Worm (Caenorhabditis elegans) whole organism, mixed stage, embryonic: ENCODE data around the gene K02E10.5.

Experiments
- M03D4.4 ChIP-seq: sonication (generic microtip); optimal IDR thresholded peaks from 2 replicates; lab custom pipeline; 2017; ENCODE audit warnings: mild to moderate bottlenecking, missing genetic modification characterization, missing compliant biosample characterization
- bed-3 ChIP-seq: fragments of 200-800 bp; sonication (Bioruptor generic); optimal IDR thresholded peaks from 3 replicates; lab custom pipeline; 2018; ENCODE audit warnings: mild to moderate bottlenecking, missing genetic modification characterization, moderate library complexity, missing compliant biosample characterization
- blmp-1 ChIP-seq: fragments of 150-350 bp; optimal IDR thresholded peaks from 2 replicates; lab custom pipeline; 2014; ENCODE audit warnings: missing biosample characterization, missing genetic modification characterization
- ceh-39 ChIP-seq: fragments of 150-350 bp; optimal IDR thresholded peaks from 2 replicates; lab custom pipeline; 2014; ENCODE audit warnings: missing biosample characterization, missing genetic modification characterization
- ceh-43 ChIP-seq: fragments of 200-800 bp; sonication (Bioruptor generic); optimal IDR thresholded peaks from 2 replicates; lab custom pipeline; 2018; ENCODE audit warnings: mild to moderate bottlenecking, missing genetic modification characterization, moderate library complexity, missing compliant biosample characterization
- ceh-83 ChIP-seq: fragments of 200-800 bp; sonication (Bioruptor generic); optimal IDR thresholded peaks from 2 replicates; lab custom pipeline; 2018; ENCODE audit warnings: mild to moderate bottlenecking, missing genetic modification characterization, missing compliant biosample characterization
- ces-1 ChIP-seq: fragments of 150-350 bp; optimal IDR thresholded peaks from 2 replicates; lab custom pipeline; 2014; ENCODE audit warnings: missing biosample characterization, missing genetic modification reagents, missing genetic modification characterization
- cnd-1 ChIP-seq: fragments of 200-800 bp; sonication (Bioruptor generic); optimal IDR thresholded peaks from 2 replicates; lab custom pipeline; 2018; ENCODE audit warnings: mild to moderate bottlenecking, missing genetic modification characterization, missing compliant biosample characterization
- drap-1 ChIP-seq: fragments of 200-800 bp; sonication (Bioruptor generic); optimal IDR thresholded peaks from 3 replicates; lab custom pipeline; 2018; ENCODE audit warnings: mild to moderate bottlenecking, missing genetic modification characterization, missing compliant biosample characterization
- elt-1 ChIP-seq: sonication (generic microtip); optimal IDR thresholded peaks from 2 replicates; lab custom pipeline; 2017; ENCODE audit warnings: missing genetic modification characterization, mild to moderate bottlenecking, missing compliant biosample characterization, antibody characterized with exemption, moderate library complexity, borderline replicate concordance; ENCODE audit not compliant: insufficient read depth
- elt-3 ChIP-seq: fragments of 150-350 bp; optimal IDR thresholded peaks from 2 replicates; lab custom pipeline; 2014; ENCODE audit warnings: missing biosample characterization, missing genetic modification characterization
- flh-1 ChIP-seq: fragments of 200-800 bp; sonication (Bioruptor generic); optimal IDR thresholded peaks from 2 replicates; lab custom pipeline; 2018; ENCODE audit warnings: mild to moderate bottlenecking, missing genetic modification characterization, moderate library complexity, missing compliant biosample characterization
- hlh-1 ChIP-seq: fragments of 150-350 bp; optimal IDR thresholded peaks from 2 replicates; lab custom pipeline; 2014; ENCODE audit warnings: missing biosample characterization, missing genetic modification reagents, missing genetic modification characterization
- lin-13 ChIP-seq: fragments of 150-350 bp; optimal IDR thresholded peaks from 2 replicates; lab custom pipeline; 2014; ENCODE audit warnings: missing biosample characterization, missing genetic modification characterization
- lin-32 ChIP-seq: fragments of 200-800 bp; sonication (Bioruptor generic); optimal IDR thresholded peaks from 2 replicates; lab custom pipeline; 2018; ENCODE audit warnings: mild to moderate bottlenecking, missing genetic modification characterization, missing compliant biosample characterization
- lsy-2 ChIP-seq: fragments of 150-350 bp; optimal IDR thresholded peaks from 2 replicates; lab custom pipeline; 2014; ENCODE audit warnings: missing biosample characterization, missing genetic modification characterization
- mab-5 ChIP-seq: fragments of 150-350 bp; optimal IDR thresholded peaks from 2 replicates; lab custom pipeline; 2014; ENCODE audit warnings: missing biosample characterization, missing genetic modification characterization
- mep-1 ChIP-seq: fragments of 150-350 bp; optimal IDR thresholded peaks from 2 replicates; lab custom pipeline; 2017; ENCODE audit warnings: missing biosample characterization, missing genetic modification reagents, missing genetic modification characterization, inconsistent platforms
- mls-2 ChIP-seq: sonication (generic microtip); optimal IDR thresholded peaks from 2 replicates; lab custom pipeline; 2016; ENCODE audit warnings: mild to moderate bottlenecking, missing genetic modification characterization, moderate library complexity, missing compliant biosample characterization
- nhr-12 ChIP-seq: fragments of 150-350 bp; optimal IDR thresholded peaks from 2 replicates; lab custom pipeline; 2014; ENCODE audit warnings: missing biosample characterization, missing genetic modification characterization
- nhr-2 ChIP-seq: fragments of 150-350 bp; optimal IDR thresholded peaks from 2 replicates; lab custom pipeline; 2014; ENCODE audit warnings: missing biosample characterization, missing genetic modification characterization
- nhr-28 ChIP-seq: fragments of 150-350 bp; optimal IDR thresholded peaks from 2 replicates; lab custom pipeline; 2014; ENCODE audit warnings: missing biosample characterization, missing genetic modification characterization
- nhr-76 ChIP-seq: sonication (generic microtip); optimal IDR thresholded peaks from 2 replicates; lab custom pipeline; 2017; ENCODE audit warnings: missing biosample characterization, missing genetic modification characterization
- pha-4 ChIP-seq: fragments of 150-350 bp; optimal IDR thresholded peaks from 2 replicates; lab custom pipeline; 2018; ENCODE audit warnings: missing biosample characterization, missing genetic modification reagents, missing genetic modification characterization
- sem-2 ChIP-seq: fragments of 200-800 bp; sonication (Bioruptor generic); optimal IDR thresholded peaks from 2 replicates; lab custom pipeline; 2018; ENCODE audit warnings: mild to moderate bottlenecking, missing genetic modification characterization, missing compliant biosample characterization
- snpc-4 ChIP-seq: fragments of 150-350 bp; optimal IDR thresholded peaks from 2 replicates; lab custom pipeline; 2014; ENCODE audit warnings: missing biosample characterization, missing genetic modification characterization
- sptf-1 ChIP-seq: sonication (generic microtip); optimal IDR thresholded peaks from 2 replicates; lab custom pipeline; 2017; ENCODE audit warnings: mild to moderate bottlenecking, missing genetic modification characterization, moderate library complexity, missing compliant biosample characterization
- tbx-8 ChIP-seq: fragments of 200-800 bp; sonication (Bioruptor generic); optimal IDR thresholded peaks from 2 replicates; lab custom pipeline; 2018; ENCODE audit warnings: mild to moderate bottlenecking, missing genetic modification characterization, moderate library complexity, missing compliant biosample characterization
- unc-120 ChIP-seq: sonication (generic microtip); optimal IDR thresholded peaks from 2 replicates; lab custom pipeline; 2017; ENCODE audit warnings: missing genetic modification characterization, missing compliant biosample characterization; ENCODE audit not compliant: poor library complexity, severe bottlenecking
- unc-39 ChIP-seq: fragments of 150-350 bp; optimal IDR thresholded peaks from 2 replicates; lab custom pipeline; 2014; ENCODE audit warnings: missing biosample characterization, missing genetic modification characterization
- unc-62 ChIP-seq: fragments of 150-350 bp; optimal IDR thresholded peaks from 2 replicates; lab custom pipeline; 2014; ENCODE audit warnings: missing biosample characterization, missing genetic modification reagents, missing genetic modification characterization
- zip-8 ChIP-seq: fragments of 150-350 bp; optimal IDR thresholded peaks from 2 replicates; lab custom pipeline; 2014; ENCODE audit warnings: missing biosample characterization, missing genetic modification characterization
- ztf-11 ChIP-seq: fragments of 150-350 bp; optimal IDR thresholded peaks from 2 replicates; lab custom pipeline; 2014; ENCODE audit warnings: missing biosample characterization, missing genetic modification characterization

K02E10.5 gene

ce11 chrX:2478823-2479222, at the start of gene K02E10.5:
Gene K02E10.5 (minus strand): TSS chrX:2478923.
- TF ChIP-seq bed-3 (GFP tag; lab: Kevin White, UChicago) (no peak), hlh-1 (no peak), cnd-1 (tag; lab: Kevin White, UChicago) (no peak), elt-3 (tag; lab: Kevin White, UChicago) (no peak), ceh-39 (no peak), nhr-76 (no peak), nhr-12 (tag; lab: Kevin White, UChicago) (no peak), nhr-2 (no peak), snpc-4 (tag; lab: Kevin White, UChicago) (no peak), zip-8 (tag; lab: Kevin White, UChicago) (no peak), sem-2 (no peak), ceh-83 (no peak), unc-62 (GFP tag; lab: Kevin White, UChicago) (no peak), lsy-2 (tag; lab: Kevin White, UChicago) (no peak), tbx-8 (GFP tag; lab: Kevin White, UChicago) (no peak)

DNA sequence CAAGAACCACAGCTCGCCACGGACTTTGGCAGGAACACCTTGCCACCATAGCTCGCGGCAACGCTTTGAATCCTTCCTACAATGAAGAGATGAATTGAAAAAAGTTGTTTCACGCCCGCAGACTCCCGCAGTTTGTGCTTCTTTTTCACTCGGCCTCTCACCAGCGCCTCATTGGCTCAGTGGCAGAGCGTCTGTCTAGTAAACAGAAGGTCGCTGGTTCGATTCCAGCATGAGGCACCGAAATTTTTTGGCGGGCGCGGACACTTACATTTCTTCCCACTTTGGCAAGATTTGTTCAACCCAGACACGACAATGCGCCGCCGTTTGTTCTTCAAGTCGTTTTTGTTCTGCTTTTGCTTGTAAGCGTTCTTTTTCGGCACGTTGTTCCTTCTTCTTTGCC, 49.2 kb upstream of the K02E10.5 start:
- TF ChIP-seq lin-32 (GFP tag; lab: Kevin White, UChicago) (no peak), nhr-12 (tag; lab: Kevin White, UChicago) (no peak), elt-1 (no peak), nhr-28 (tag; lab: Kevin White, UChicago) (no peak), cnd-1 (tag; lab: Kevin White, UChicago) (peak; percentile 8), flh-1 (GFP tag; lab: Kevin White, UChicago) (no peak), unc-39 (tag; lab: Kevin White, UChicago) (no peak), lin-13 (tag; lab: Kevin White, UChicago) (no peak), mep-1 (tag; lab: Kevin White, UChicago) (no peak), tbx-8 (GFP tag; lab: Kevin White, UChicago) (no peak), mls-2 (tag; lab: Kevin White, UChicago) (no peak), unc-120 (tag; lab: Kevin White, UChicago) (peak; percentile 37), bed-3 (GFP tag; lab: Kevin White, UChicago) (no peak), sem-2 (no peak), sptf-1 (tag; lab: Kevin White, UChicago) (peak; percentile 45), lsy-2 (tag; lab: Kevin White, UChicago) (no peak), mab-5 (no peak), snpc-4 (tag; lab: Kevin White, UChicago) (no peak), drap-1 (GFP tag; lab: Kevin White, UChicago) (no peak), elt-3 (tag; lab: Kevin White, UChicago) (no peak), pha-4 (tag; lab: Kevin White, UChicago) (no peak), unc-62 (GFP tag; lab: Kevin White, UChicago) (no peak), ces-1 (GFP tag; lab: Kevin White, UChicago) (no peak), blmp-1 (tag; lab: Kevin White, UChicago) (no peak)
- TF ChIP-seq, all 35 proteins: peak for 3

- no peak for TF ChIP-seq hlh-1
- no peak for TF ChIP-seq elt-1
- no peak for TF ChIP-seq ztf-11
- TF ChIP-seq nhr-28 (tag; lab: Kevin White, UChicago): no peak
- no peak for TF ChIP-seq lin-13 (tag; lab: Kevin White, UChicago)
- TF ChIP-seq unc-39 (tag; lab: Kevin White, UChicago): no peak
- no peak for TF ChIP-seq sptf-1 (tag; lab: Kevin White, UChicago)
- no peak for TF ChIP-seq M03D4.4 (tag; lab: Kevin White, UChicago)
- TF ChIP-seq zip-8 (tag; lab: Kevin White, UChicago): no peak
- no peak for TF ChIP-seq tbx-8 (GFP tag; lab: Kevin White, UChicago)
- TF ChIP-seq nhr-2: no peak
- no peak for TF ChIP-seq cnd-1 (tag; lab: Kevin White, UChicago)
- no peak for TF ChIP-seq lin-32 (GFP tag; lab: Kevin White, UChicago)
- no peak for TF ChIP-seq snpc-4 (tag; lab: Kevin White, UChicago)
- TF ChIP-seq ceh-83: no peak
- TF ChIP-seq lsy-2 (tag; lab: Kevin White, UChicago): no peak
Measured at ce11 chrX:2527194-2527593, 48.5 kb upstream of the K02E10.5 start.

- TF ChIP-seq ztf-11: no peak
Measured at ce11 chrX:2526078-2526477, 47.4 kb upstream of the K02E10.5 start.

- TF ChIP-seq flh-1 (GFP tag; lab: Kevin White, UChicago) (no peak), ces-1 (GFP tag; lab: Kevin White, UChicago) (peak; percentile 51), lsy-2 (tag; lab: Kevin White, UChicago) (no peak), ceh-43 (GFP tag; lab: Kevin White, UChicago) (no peak), bed-3 (GFP tag; lab: Kevin White, UChicago) (no peak), sptf-1 (tag; lab: Kevin White, UChicago) (no peak)
Measured at ce11 chrX:2522658-2523057, 43.9 kb upstream of the K02E10.5 start.
